Fruit fly (Drosophila melanogaster) whole organism, embryonic: ENCODE results near the gene sif.

Experiments
- Blimp-1 ChIP-seq: fragments of 200-800 bp; sonication (Bioruptor generic); optimal IDR thresholded peaks from 3 replicates; lab custom pipeline; 2018; ENCODE audit warnings: missing biosample characterization, missing genetic modification characterization, mild to moderate bottlenecking, moderate library complexity, missing genetic modification reagents
- CG1024 ChIP-seq: fragments of 200-800 bp; sonication (Bioruptor generic); IDR thresholded peaks from 2 replicates; pipeline ENCODE4 v1.3.6; 2022; ENCODE audit warnings: missing biosample characterization, missing genetic modification characterization
- CG10431 ChIP-seq: fragments of 200-800 bp; sonication (Bioruptor generic); optimal IDR thresholded peaks from 3 replicates; lab custom pipeline; 2018; ENCODE audit warnings: missing biosample characterization, mild to moderate bottlenecking, missing genetic modification characterization
- CG10565 ChIP-seq: fragments of 200-800 bp; sonication (Bioruptor generic); optimal IDR thresholded peaks from 3 replicates; lab custom pipeline; 2016; ENCODE audit warnings: missing biosample characterization, mild to moderate bottlenecking, missing genetic modification characterization
- CG10654 ChIP-seq: fragments of 200-800 bp; sonication (Bioruptor generic); optimal IDR thresholded peaks from 2 replicates; lab custom pipeline; 2016; ENCODE audit warnings: missing biosample characterization, missing genetic modification characterization
- CG13775 ChIP-seq: fragments of 200-800 bp; sonication (Bioruptor generic); optimal IDR thresholded peaks from 3 replicates; lab custom pipeline; 2017; ENCODE audit warnings: missing biosample characterization, mild to moderate bottlenecking, missing genetic modification characterization
- CG15479 ChIP-seq: fragments of 200-800 bp; sonication (Bioruptor generic); optimal IDR thresholded peaks from 3 replicates; lab custom pipeline; 2019; ENCODE audit warnings: missing biosample characterization, mild to moderate bottlenecking, missing genetic modification characterization, moderate library complexity
- CG18476 ChIP-seq: fragments of 200-800 bp; sonication (Bioruptor generic); optimal IDR thresholded peaks from 2 replicates; lab custom pipeline; 2016; ENCODE audit warnings: missing biosample characterization, mild to moderate bottlenecking, missing genetic modification characterization
- CG2199 ChIP-seq: fragments of 200-800 bp; sonication (Bioruptor generic); IDR thresholded peaks from 3 replicates; pipeline ENCODE4 v1.3.6; 2022; ENCODE audit warnings: missing biosample characterization, missing genetic modification characterization
- CG33557 ChIP-seq: fragments of 200-800 bp; sonication (Bioruptor generic); optimal IDR thresholded peaks from 2 replicates; lab custom pipeline; 2019; ENCODE audit warnings: missing biosample characterization, mild to moderate bottlenecking, missing genetic modification characterization, moderate library complexity
- CG4360 ChIP-seq: fragments of 200-800 bp; sonication (Bioruptor generic); IDR thresholded peaks from 2 replicates; pipeline ENCODE4 v1.3.6; 2022; ENCODE audit warnings: missing biosample characterization, missing genetic modification characterization
- CG7271 ChIP-seq: fragments of 200-800 bp; sonication (Bioruptor generic); optimal IDR thresholded peaks from 2 replicates; lab custom pipeline; 2018; ENCODE audit warnings: missing biosample characterization, mild to moderate bottlenecking, missing genetic modification characterization, moderate library complexity
- D ChIP-seq, 2 experiments: fragments of 200-800 bp in 1 of 2; fragments of >200 bp in 1 of 2; sonication (Bioruptor generic) in 1 of 2; optimal IDR thresholded peaks; 2 replicates in 1 of 2; 3 replicates in 1 of 2; lab custom pipeline; 2017; ENCODE audit warnings: mild to moderate bottlenecking in 1 of 2, missing biosample characterization in 1 of 2, missing genetic modification characterization in 1 of 2, missing genetic modification reagents in 1 of 2
- Dbx ChIP-seq: fragments of 200-800 bp; sonication (Bioruptor generic); IDR thresholded peaks from 3 replicates; pipeline ENCODE4 v1.3.6; 2022; ENCODE audit warnings: missing biosample characterization, missing genetic modification characterization
- Dip3 ChIP-seq: fragments of 200-800 bp; sonication (Bioruptor generic); optimal IDR thresholded peaks from 3 replicates; lab custom pipeline; 2016; ENCODE audit warnings: missing biosample characterization, missing genetic modification characterization
- Dll ChIP-seq: fragments of 200-800 bp; sonication (Bioruptor generic); IDR thresholded peaks from 4 replicates; pipeline ENCODE4 v1.3.6; 2022; ENCODE audit warnings: missing biosample characterization, missing genetic modification characterization; ENCODE audit not compliant: partially characterized antibody
- Doc2 ChIP-seq: fragments of 200-800 bp; sonication (Bioruptor generic); IDR thresholded peaks from 2 replicates; pipeline ENCODE4 v1.3.6; 2022; ENCODE audit warnings: missing biosample characterization, missing genetic modification characterization
- Dref ChIP-seq: fragments of 200-800 bp; sonication (Bioruptor generic); IDR thresholded peaks from 2 replicates; pipeline ENCODE4 v1.3.6; 2022; ENCODE audit warnings: missing biosample characterization, missing genetic modification characterization
- Mrtf ChIP-seq: fragments of 200-800 bp; sonication (Bioruptor generic); IDR thresholded peaks from 3 replicates; pipeline ENCODE4 v1.3.6; 2022; ENCODE audit warnings: missing biosample characterization, missing genetic modification characterization
- Rfx ChIP-seq: fragments of 200-800 bp; sonication (Bioruptor generic); IDR thresholded peaks from 2 replicates; pipeline ENCODE4 v1.3.6; 2022; ENCODE audit warnings: missing biosample characterization, missing genetic modification characterization
- Side ChIP-seq: fragments of 200-800 bp; sonication (Bioruptor generic); optimal IDR thresholded peaks from 2 replicates; lab custom pipeline; 2016; ENCODE audit warnings: missing biosample characterization, missing genetic modification characterization
- abd-A ChIP-seq: fragments of 200-800 bp; sonication (Bioruptor generic); optimal IDR thresholded peaks from 3 replicates; lab custom pipeline; 2019; ENCODE audit warnings: missing biosample characterization, mild to moderate bottlenecking, missing genetic modification characterization, moderate library complexity
- ato ChIP-seq: fragments of 200-800 bp; sonication (Bioruptor generic); IDR thresholded peaks from 2 replicates; pipeline ENCODE4 v1.3.6; 2022; ENCODE audit warnings: missing biosample characterization, missing genetic modification characterization; ENCODE audit not compliant: partially characterized antibody
- bab2 ChIP-seq: fragments of 200-800 bp; sonication (Bioruptor generic); optimal IDR thresholded peaks from 2 replicates; lab custom pipeline; 2016; ENCODE audit warnings: missing biosample characterization, missing genetic modification characterization
- cad ChIP-seq: fragments of >200 bp; optimal IDR thresholded peaks from 2 replicates; lab custom pipeline; 2017; ENCODE audit warnings: missing biosample characterization, missing genetic modification characterization
- chinmo ChIP-seq: fragments of 200-800 bp; sonication (Bioruptor generic); IDR thresholded peaks from 4 replicates; pipeline ENCODE4 v1.3.6; 2022; ENCODE audit warnings: missing biosample characterization, missing genetic modification characterization; ENCODE audit not compliant: partially characterized antibody
- hb ChIP-seq: fragments of 200-800 bp; sonication (Bioruptor generic); IDR thresholded peaks from 3 replicates; pipeline ENCODE4 v1.3.6; 2022; ENCODE audit warnings: missing biosample characterization, missing genetic modification characterization; ENCODE audit not compliant: partially characterized antibody
- kni ChIP-seq: fragments of 200-800 bp; sonication (Bioruptor generic); optimal IDR thresholded peaks from 3 replicates; lab custom pipeline; 2017; ENCODE audit warnings: mild to moderate bottlenecking, missing biosample characterization, missing genetic modification reagents, missing genetic modification characterization
- oc ChIP-seq: fragments of 200-800 bp; sonication (Bioruptor generic); optimal IDR thresholded peaks from 2 replicates; lab custom pipeline; 2018; ENCODE audit warnings: missing biosample characterization, mild to moderate bottlenecking, missing genetic modification characterization, moderate library complexity
- odd ChIP-seq: fragments of 200-800 bp; sonication (Bioruptor generic); optimal IDR thresholded peaks from 2 replicates; lab custom pipeline; 2017; ENCODE audit warnings: missing biosample characterization, mild to moderate bottlenecking, missing genetic modification characterization
- pros ChIP-seq: fragments of 200-800 bp; sonication (Bioruptor generic); optimal IDR thresholded peaks from 3 replicates; lab custom pipeline; 2019; ENCODE audit warnings: missing biosample characterization, mild to moderate bottlenecking, missing genetic modification characterization, moderate library complexity
- run ChIP-seq: fragments of 200-800 bp; sonication (Bioruptor generic); optimal IDR thresholded peaks from 3 replicates; lab custom pipeline; 2018; ENCODE audit warnings: missing biosample characterization, mild to moderate bottlenecking, missing genetic modification characterization
- scrt ChIP-seq: fragments of 200-800 bp; sonication (Bioruptor generic); optimal IDR thresholded peaks from 2 replicates; lab custom pipeline; 2018; ENCODE audit warnings: missing biosample characterization, mild to moderate bottlenecking, missing genetic modification characterization, moderate library complexity
- sd ChIP-seq: fragments of 200-800 bp; sonication (Bioruptor generic); optimal IDR thresholded peaks from 3 replicates; lab custom pipeline; 2018; ENCODE audit warnings: missing biosample characterization, mild to moderate bottlenecking, missing genetic modification characterization, moderate library complexity
- slbo ChIP-seq: fragments of 200-800 bp; sonication (Bioruptor generic); IDR thresholded peaks from 2 replicates; pipeline ENCODE4 v1.3.6; 2022; ENCODE audit warnings: missing biosample characterization, missing genetic modification characterization
- tll ChIP-seq, 2 experiments: fragments of 200-800 bp in 1 of 2; fragments of >200 bp in 1 of 2; sonication (Bioruptor generic) in 1 of 2; optimal IDR thresholded peaks; 2 replicates each; lab custom pipeline; 2017 to 2019; ENCODE audit warnings: missing biosample characterization in 2 of 2, missing genetic modification characterization in 2 of 2, mild to moderate bottlenecking in 1 of 2, moderate library complexity in 1 of 2
- toy ChIP-seq: fragments of 200-800 bp; sonication (Bioruptor generic); IDR thresholded peaks from 2 replicates; pipeline ENCODE4 v1.3.6; 2022; ENCODE audit warnings: missing biosample characterization, missing genetic modification characterization
- ttk ChIP-seq: fragments of 200-800 bp; sonication (Bioruptor generic); IDR thresholded peaks from 2 replicates; pipeline ENCODE4 v2.1.2; 2022; ENCODE audit warnings: missing biosample characterization, missing genetic modification characterization
- zen2 ChIP-seq: fragments of 200-800 bp; sonication (Bioruptor generic); IDR thresholded peaks from 3 replicates; pipeline ENCODE4 v1.3.6; 2022; ENCODE audit warnings: missing biosample characterization, missing genetic modification characterization; ENCODE audit not compliant: partially characterized antibody

The sif gene

dm6 chr3L:5621908-5622307, 35.8 kb upstream of the sif start (continued):
- TF ChIP-seq CG2199 (0 out of 3 replicates have a peak, but pooled peaks have one; percentile 32), run (tag; lab: Kevin White, UChicago) (no peak), CG33557 (GFP tag; lab: Kevin White, UChicago) (peak; percentile 75), abd-A (tag; lab: Kevin White, UChicago) (peak; percentile 62), Rfx (GFP tag; lab: Robert Waterston, UW) (no peak), sd (peak; percentile 15), Side (GFP tag; lab: Kevin White, UChicago) (no peak), kni (GFP tag; lab: Kevin White, UChicago) (peak; percentile 96), hb (GFP tag; lab: Robert Waterston, UW) (no peak), pros (peak; percentile 22), Dll (GFP tag; lab: Robert Waterston, UW) (no peak), ttk (GFP tag; lab: Robert Waterston, UW) (no peak)

DNA sequence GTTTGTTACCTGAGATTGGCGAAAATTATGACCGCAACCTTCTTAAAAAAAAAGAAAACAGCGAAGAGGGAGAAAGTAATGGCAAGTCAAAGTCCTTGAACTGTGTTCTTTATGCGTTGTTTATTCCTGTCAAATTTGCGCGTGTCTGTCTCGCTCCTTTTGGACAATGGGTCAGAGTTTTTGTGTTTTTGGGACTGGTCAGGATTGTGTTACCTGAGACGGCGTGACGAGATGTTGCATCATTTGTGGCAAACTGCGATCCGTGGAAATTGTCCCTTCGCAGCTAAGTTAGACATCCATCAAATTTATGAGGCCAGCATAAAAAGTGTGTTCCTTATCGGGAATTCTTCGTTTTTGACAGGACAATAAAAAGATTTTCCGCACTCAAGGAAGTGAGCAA, 34.4 kb upstream of the sif start:
- TF ChIP-seq toy (GFP tag; lab: Robert Waterston, UW) (no peak), slbo (GFP tag; lab: Robert Waterston, UW) (no peak), tll (GFP tag; optimal IDR thresholded peaks at IDR 0.05; lab: Kevin White, UChicago) (peak in 1 of 2 experiments; percentile 55), CG7271 (tag; lab: Kevin White, UChicago) (peak; percentile 19), cad (GFP tag; lab: Kevin White, UChicago) (peak; percentile 88), Dbx (no peak), Mrtf (GFP tag; lab: Robert Waterston, UW) (no peak), CG15479 (GFP tag; lab: Kevin White, UChicago) (peak; percentile 85)

DNA sequence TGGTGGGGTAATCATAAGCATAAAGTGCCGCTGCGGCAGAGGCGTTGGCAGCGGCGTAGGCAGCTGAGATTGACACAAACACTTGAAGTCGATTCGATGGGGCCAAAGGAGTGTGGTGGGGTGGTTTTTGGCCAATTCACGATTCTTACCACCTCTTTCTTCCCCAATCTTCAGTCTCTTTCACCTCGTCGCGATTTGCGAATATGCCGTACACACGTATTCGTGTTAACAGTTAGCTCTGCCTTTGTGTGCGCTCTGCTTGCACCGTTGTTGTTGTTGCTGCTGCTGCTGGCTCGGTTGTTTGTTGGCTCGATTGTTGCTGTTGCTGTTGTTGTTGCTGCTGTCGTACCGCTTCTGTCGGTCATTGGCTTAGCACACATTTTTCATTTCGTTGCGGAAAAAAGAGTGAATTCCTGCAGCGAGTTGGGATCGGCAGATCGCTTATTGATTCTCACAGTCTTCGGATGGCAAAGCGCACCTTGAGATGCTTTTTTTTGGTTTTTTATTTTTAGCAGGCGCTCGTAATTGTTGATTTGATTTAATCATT, 32.5 kb upstream of the sif start:
- peak; percentile 94 for TF ChIP-seq CG4360 (GFP tag; lab: Robert Waterston, UW)
- TF ChIP-seq D (optimal IDR thresholded peaks at IDR 0.05; lab: Kevin White, UChicago): peak; percentile 35
- TF ChIP-seq D (GFP tag; optimal IDR thresholded peaks at IDR 0.05; lab: Kevin White, UChicago): no peak
- TF ChIP-seq oc: no peak
- 0 out of 4 replicates have a peak, but pooled peaks have one; percentile 9 for TF ChIP-seq chinmo (GFP tag; lab: Robert Waterston, UW)

DNA sequence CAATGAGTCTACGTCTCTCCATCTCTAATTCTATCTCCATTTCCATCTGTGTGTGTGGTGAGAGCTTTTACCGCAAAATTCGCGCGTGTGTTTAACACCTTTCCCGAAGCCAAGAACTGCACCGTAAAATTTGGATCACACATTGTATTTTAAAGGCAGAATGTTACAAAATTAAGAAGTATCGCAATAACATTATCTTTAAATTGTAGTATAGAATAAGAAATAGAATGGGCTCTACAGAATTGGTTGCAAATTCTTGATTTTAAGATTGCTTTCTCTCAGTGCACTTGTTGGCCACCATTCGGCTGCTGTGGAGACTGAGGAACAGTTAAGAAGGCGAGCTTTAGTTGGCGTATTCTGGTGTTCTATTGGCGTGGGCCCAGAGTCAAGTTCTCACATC, 31.2 kb upstream of the sif start:
- TF ChIP-seq scrt (GFP tag; lab: Kevin White, UChicago): no peak
- no peak for TF ChIP-seq odd (GFP tag; lab: Kevin White, UChicago)
- no peak for TF ChIP-seq CG10565
- no peak for TF ChIP-seq CG10654 (GFP tag; lab: Kevin White, UChicago)
- TF ChIP-seq CG13775 (GFP tag; lab: Kevin White, UChicago): no peak
- peak; percentile 26 for TF ChIP-seq Blimp-1 (GFP tag; lab: Kevin White, UChicago)
- no peak for TF ChIP-seq Dref
- no peak for TF ChIP-seq ato (GFP tag; lab: Robert Waterston, UW)
- TF ChIP-seq Doc2 (GFP tag; lab: Robert Waterston, UW): no peak
- TF ChIP-seq CG18476: no peak
- no peak for TF ChIP-seq bab2 (GFP tag; lab: Kevin White, UChicago)
- TF ChIP-seq Dip3 (GFP tag; lab: Kevin White, UChicago): peak; percentile 13
- TF ChIP-seq CG1024 (GFP tag; lab: Robert Waterston, UW): no peak
- no peak for TF ChIP-seq zen2 (GFP tag; lab: Robert Waterston, UW)
- TF ChIP-seq CG10431 (GFP tag; lab: Kevin White, UChicago): no peak
